Worm (Caenorhabditis elegans): ENCODE data around the gene fubl-1.

- no peak for TF ChIP-seq ztf-11 (tag; optimal IDR thresholded peaks at IDR 0.05)
- TF ChIP-seq ceh-43 (GFP tag; optimal IDR thresholded peaks at IDR 0.05), result no peak
Observed at ce11 chrV:10280112-10280511, 41.4 kb upstream of the fubl-1 start.

Data from whole organism, mixed stage, embryonic.